Worm (Caenorhabditis elegans) whole organism, early embryonic: ENCODE data around the gene clu-1.

Source experiments
- B0310.2 ChIP-seq: sonication (generic microtip); optimal IDR thresholded peaks from 2 replicates; lab custom pipeline; 2016; ENCODE audit warnings: mild to moderate bottlenecking, missing genetic modification characterization, missing compliant biosample characterization
- ama-1 ChIP-seq: fragments of 150-350 bp; optimal IDR thresholded peaks from 2 replicates; lab custom pipeline; 2014
- ceh-13 ChIP-seq: fragments of 200-800 bp; sonication (Bioruptor generic); optimal IDR thresholded peaks from 2 replicates; lab custom pipeline; 2018; ENCODE audit warnings: mild to moderate bottlenecking, missing genetic modification characterization, missing compliant biosample characterization
- ceh-36 ChIP-seq: sonication (generic microtip); optimal IDR thresholded peaks from 2 replicates; lab custom pipeline; 2016; ENCODE audit warnings: missing genetic modification characterization, inconsistent platforms, missing compliant biosample characterization
- flt-1 ChIP-seq: fragments of 200-800 bp; sonication (Bioruptor generic); IDR thresholded peaks from 2 replicates; pipeline ENCODE4 v1.3.6; 2022; ENCODE audit warnings: missing genetic modification characterization, missing compliant biosample characterization
- hmg-4 ChIP-seq: fragments of 200-800 bp; sonication (Bioruptor generic); optimal IDR thresholded peaks from 2 replicates; lab custom pipeline; 2018; ENCODE audit warnings: mild to moderate bottlenecking, missing genetic modification characterization, missing compliant biosample characterization
- hnd-1 ChIP-seq: sonication (generic microtip); optimal IDR thresholded peaks from 2 replicates; lab custom pipeline; 2016; ENCODE audit warnings: missing genetic modification characterization, missing compliant biosample characterization
- tbx-11 ChIP-seq: fragments of 200-800 bp; sonication (Bioruptor generic); IDR thresholded peaks from 2 replicates; pipeline ENCODE4 v1.3.6; 2022; ENCODE audit warnings: missing genetic modification characterization, missing compliant biosample characterization
- tbx-37 ChIP-seq: fragments of 200-800 bp; sonication (Bioruptor generic); conservative IDR thresholded peaks from 2 replicates; pipeline ENCODE4 v1.3.6; 2022; ENCODE audit warnings: missing genetic modification reagents, missing genetic modification characterization, missing compliant biosample characterization

DNA sequence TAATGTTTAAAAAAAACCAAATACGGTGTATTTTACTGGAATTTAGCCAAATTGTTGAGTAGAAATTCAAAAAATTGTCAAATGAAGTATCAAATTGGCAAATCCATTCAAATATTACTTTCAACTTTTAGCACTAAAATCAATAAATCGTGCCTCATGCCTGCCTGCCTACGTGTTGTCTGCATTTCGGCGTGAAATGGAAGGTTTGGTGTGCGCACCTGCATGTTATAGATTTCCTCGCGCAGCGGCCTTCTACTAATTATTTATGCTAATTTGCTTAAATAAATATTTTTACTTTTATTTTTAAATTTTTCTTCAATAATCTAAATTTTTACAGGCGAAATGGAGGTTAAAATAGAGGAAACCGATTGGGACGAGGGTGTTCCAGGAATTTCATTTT is 7.6 kb upstream of the clu-1 start, which contains the start of gene ZK1098.2:
- TF ChIP-seq ceh-13 (GFP tag; lab: Kevin White, UChicago) (no peak), ama-1 (lab: Kevin White, UChicago) (no peak), tbx-11 (GFP tag; lab: Robert Waterston, UW) (no peak), flt-1 (no peak), hnd-1 (no peak), hmg-4 (no peak), B0310.2 (tag; lab: Kevin White, UChicago) (no peak), tbx-37 (GFP tag; lab: Robert Waterston, UW) (no peak), ceh-36 (tag; lab: Kevin White, UChicago) (no peak)
